Worm (Caenorhabditis elegans) whole organism, L2 larva: ENCODE data around the gene dhs-13.

Experiments
- F13H6.1 ChIP-seq: sonication (generic microtip); optimal IDR thresholded peaks from 2 replicates; lab custom pipeline; 2016; ENCODE audit warnings: missing genetic modification characterization, missing compliant biosample characterization
- R02D3.7 ChIP-seq: fragments of 150-350 bp; optimal IDR thresholded peaks from 2 replicates; lab custom pipeline; 2014; ENCODE audit warnings: missing biosample characterization, missing genetic modification characterization
- Y55F3AM.14 ChIP-seq: fragments of 200-800 bp; sonication (Bioruptor generic); optimal IDR thresholded peaks from 2 replicates; lab custom pipeline; 2018; ENCODE audit warnings: mild to moderate bottlenecking, missing genetic modification characterization, missing compliant biosample characterization
- alr-1 ChIP-seq: fragments of 150-350 bp; optimal IDR thresholded peaks from 2 replicates; lab custom pipeline; 2014; ENCODE audit warnings: missing biosample characterization, missing genetic modification characterization
- ama-1 ChIP-seq: fragments of 150-350 bp; optimal IDR thresholded peaks from 2 replicates; lab custom pipeline; 2018; ENCODE audit warnings: inconsistent platforms
- ceh-16 ChIP-seq: fragments of 150-350 bp; optimal IDR thresholded peaks from 2 replicates; lab custom pipeline; 2014; ENCODE audit warnings: missing biosample characterization, missing genetic modification characterization
- crh-2 ChIP-seq: sonication (generic microtip); optimal IDR thresholded peaks from 2 replicates; lab custom pipeline; 2017; ENCODE audit warnings: missing biosample characterization, missing genetic modification characterization
- egl-27 ChIP-seq: sonication (generic microtip); optimal IDR thresholded peaks from 3 replicates; lab custom pipeline; 2017; ENCODE audit warnings: missing biosample characterization, missing genetic modification reagents, missing genetic modification characterization
- elt-1 ChIP-seq: fragments of 150-350 bp; optimal IDR thresholded peaks from 2 replicates; lab custom pipeline; 2014; ENCODE audit warnings: missing biosample characterization, missing genetic modification characterization
- fos-1 ChIP-seq: fragments of 150-350 bp; optimal IDR thresholded peaks from 2 replicates; lab custom pipeline; 2014; ENCODE audit warnings: missing biosample characterization, missing genetic modification characterization
- lin-39 ChIP-seq: fragments of 150-350 bp; optimal IDR thresholded peaks from 2 replicates; lab custom pipeline; 2014; ENCODE audit warnings: missing biosample characterization, missing genetic modification reagents, missing genetic modification characterization
- lsy-2 ChIP-seq, 2 experiments: fragments of 150-350 bp in 1 of 2; sonication (generic microtip) in 1 of 2; optimal IDR thresholded peaks; 2 replicates each; lab custom pipeline; 2014 to 2017; ENCODE audit warnings: missing biosample characterization in 2 of 2, missing genetic modification characterization in 2 of 2
- mdl-1 ChIP-seq, 2 experiments: fragments of 150-350 bp in 1 of 2; sonication (generic microtip) in 1 of 2; optimal IDR thresholded peaks; 2 replicates each; lab custom pipeline; 2017; ENCODE audit warnings: missing biosample characterization in 2 of 2, missing genetic modification characterization in 2 of 2
- nhr-10 ChIP-seq: sonication (generic microtip); optimal IDR thresholded peaks from 2 replicates; lab custom pipeline; 2017; ENCODE audit warnings: missing biosample characterization, missing genetic modification characterization
- nhr-11 ChIP-seq: fragments of 150-350 bp; optimal IDR thresholded peaks from 2 replicates; lab custom pipeline; 2014; ENCODE audit warnings: missing biosample characterization, missing genetic modification characterization
- nhr-12 ChIP-seq: fragments of 150-350 bp; optimal IDR thresholded peaks from 2 replicates; lab custom pipeline; 2014; ENCODE audit warnings: missing biosample characterization, missing genetic modification characterization
- nhr-129 ChIP-seq: fragments of 150-350 bp; optimal IDR thresholded peaks from 2 replicates; lab custom pipeline; 2014; ENCODE audit warnings: missing biosample characterization, missing genetic modification characterization
- nhr-21 ChIP-seq: fragments of 150-350 bp; optimal IDR thresholded peaks from 2 replicates; lab custom pipeline; 2014; ENCODE audit warnings: missing biosample characterization, missing genetic modification characterization
- nhr-23 ChIP-seq: fragments of 150-350 bp; optimal IDR thresholded peaks from 2 replicates; lab custom pipeline; 2014; ENCODE audit warnings: missing biosample characterization, missing genetic modification reagents, missing genetic modification characterization
- nhr-25 ChIP-seq: fragments of 150-350 bp; sonication (generic microtip); optimal IDR thresholded peaks from 3 replicates; lab custom pipeline; 2014; ENCODE audit warnings: missing biosample characterization, missing genetic modification characterization
- nhr-6 ChIP-seq: fragments of 150-350 bp; optimal IDR thresholded peaks from 2 replicates; lab custom pipeline; 2014; ENCODE audit warnings: missing biosample characterization, missing genetic modification characterization
- nhr-77 ChIP-seq: fragments of 150-350 bp; optimal IDR thresholded peaks from 2 replicates; lab custom pipeline; 2014; ENCODE audit warnings: missing biosample characterization, missing genetic modification characterization
- peb-1 ChIP-seq: fragments of 150-350 bp; optimal IDR thresholded peaks from 2 replicates; lab custom pipeline; 2014; ENCODE audit warnings: missing biosample characterization, missing genetic modification characterization
- sem-4 ChIP-seq: fragments of 150-350 bp; optimal IDR thresholded peaks from 2 replicates; lab custom pipeline; 2014; ENCODE audit warnings: missing biosample characterization, missing genetic modification reagents, missing genetic modification characterization
- skn-1 ChIP-seq: sonication (generic microtip); optimal IDR thresholded peaks from 2 replicates; lab custom pipeline; 2017; ENCODE audit warnings: missing biosample characterization, missing genetic modification characterization
- sma-3 ChIP-seq: sonication (generic microtip); optimal IDR thresholded peaks from 2 replicates; lab custom pipeline; 2016; ENCODE audit warnings: missing genetic modification reagents, missing genetic modification characterization, missing compliant biosample characterization
- sma-9 ChIP-seq, 2 experiments: fragments of 150-350 bp in 1 of 2; sonication (generic microtip) in 1 of 2; optimal IDR thresholded peaks; 2 replicates each; lab custom pipeline; 2014 to 2016; ENCODE audit warnings: missing genetic modification characterization in 2 of 2, mild to moderate bottlenecking in 1 of 2, missing biosample characterization in 1 of 2, missing compliant biosample characterization in 1 of 2, missing genetic modification reagents in 1 of 2, moderate library complexity in 1 of 2
- unc-39 ChIP-seq: fragments of 150-350 bp; optimal IDR thresholded peaks from 2 replicates; lab custom pipeline; 2014; ENCODE audit warnings: missing biosample characterization, missing genetic modification characterization
- zag-1 ChIP-seq: fragments of 150-350 bp; optimal IDR thresholded peaks from 2 replicates; lab custom pipeline; 2014; ENCODE audit warnings: missing biosample characterization, missing genetic modification characterization
- ztf-11 ChIP-seq: sonication (generic microtip); optimal IDR thresholded peaks from 2 replicates; lab custom pipeline; 2017; ENCODE audit warnings: missing biosample characterization, missing genetic modification characterization
- ztf-4 ChIP-seq: fragments of 150-350 bp; optimal IDR thresholded peaks from 2 replicates; lab custom pipeline; 2014; ENCODE audit warnings: missing biosample characterization, missing genetic modification characterization

Gene dhs-13

DNA sequence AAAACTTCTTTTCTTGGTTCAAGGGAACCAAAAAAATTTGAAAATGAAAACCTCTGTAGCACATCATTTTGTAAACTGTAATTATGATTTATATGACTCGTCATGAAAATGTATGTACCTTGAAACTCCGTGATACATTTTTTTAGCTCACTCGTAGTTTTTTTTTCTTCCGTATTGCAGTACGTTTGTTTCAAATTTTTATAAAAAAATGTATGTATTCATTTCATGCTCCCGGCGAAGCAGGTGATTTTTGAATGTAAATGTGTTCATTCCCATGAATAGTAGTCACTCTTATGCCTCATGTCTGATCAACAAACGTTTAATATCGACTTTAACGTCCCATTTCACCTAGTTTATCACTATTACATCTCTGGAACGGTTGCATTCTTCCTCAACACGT, 46.2 kb downstream of the dhs-13 start, which contains the start of gene sri-27:
TSS of gene sri-27 (plus strand) at position 301 of the 400 bp plus-strand sequence.
- no peak for TF ChIP-seq skn-1
- TF ChIP-seq peb-1 (tag; lab: Kevin White, UChicago), result no peak
- no peak for TF ChIP-seq lsy-2 (tag; optimal IDR thresholded peaks at IDR 0.05; lab: Kevin White, UChicago)
- no peak for TF ChIP-seq elt-1 (tag; lab: Kevin White, UChicago)
- no peak for TF ChIP-seq ztf-4 (tag; lab: Kevin White, UChicago)

DNA sequence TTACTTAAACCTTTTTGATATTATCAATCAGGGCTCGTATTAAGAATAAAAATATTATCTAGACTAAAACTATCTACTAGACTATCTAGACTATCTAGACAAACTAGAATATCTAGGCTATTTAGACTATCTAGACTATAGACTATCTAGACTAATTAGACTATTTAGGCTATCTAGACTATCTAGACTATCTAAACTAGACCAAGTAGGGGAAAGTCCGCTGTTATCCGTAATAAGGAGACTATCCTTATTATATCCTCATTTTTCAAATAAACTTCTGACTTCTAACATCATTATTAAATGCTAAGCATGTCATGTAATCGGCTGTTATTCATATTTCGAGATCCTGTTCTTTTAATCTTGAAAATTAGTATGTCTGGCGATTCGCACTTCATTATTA, 49.6 kb downstream of the dhs-13 start, which contains the start of gene srw-101:
TSS of gene srw-101 (plus strand) at position 301 of the 400 bp plus-strand sequence.
- TF ChIP-seq crh-2 (tag; lab: Kevin White, UChicago), result no peak
- no peak for TF ChIP-seq nhr-11 (tag; lab: Kevin White, UChicago)
- no peak for TF ChIP-seq F13H6.1
- TF ChIP-seq zag-1 (tag; lab: Kevin White, UChicago), result no peak
- no peak for TF ChIP-seq nhr-21 (tag; lab: Kevin White, UChicago)
- no peak for TF ChIP-seq nhr-10
- TF ChIP-seq nhr-6 (tag; lab: Kevin White, UChicago), result no peak
- no peak for TF ChIP-seq nhr-129
- no peak for TF ChIP-seq nhr-12
- TF ChIP-seq elt-1 (tag; lab: Kevin White, UChicago), result no peak
- TF ChIP-seq alr-1 (tag; lab: Kevin White, UChicago), result no peak
- TF ChIP-seq nhr-23, result no peak
- TF ChIP-seq nhr-25 (tag; lab: Kevin White, UChicago), result no peak
- TF ChIP-seq ceh-16 (tag; lab: Kevin White, UChicago), result no peak
- no peak for TF ChIP-seq lsy-2 (tag; optimal IDR thresholded peaks at IDR 0.05; lab: Kevin White, UChicago)
- TF ChIP-seq nhr-77, result no peak
- no peak for TF ChIP-seq lin-39
- no peak for TF ChIP-seq unc-39 (tag; lab: Kevin White, UChicago)
- TF ChIP-seq sma-9 (GFP tag; optimal IDR thresholded peaks at IDR 0.05; lab: Kevin White, UChicago), result no peak
- no peak for TF ChIP-seq sma-9 (tag; optimal IDR thresholded peaks at IDR 0.05; lab: Kevin White, UChicago)

DNA sequence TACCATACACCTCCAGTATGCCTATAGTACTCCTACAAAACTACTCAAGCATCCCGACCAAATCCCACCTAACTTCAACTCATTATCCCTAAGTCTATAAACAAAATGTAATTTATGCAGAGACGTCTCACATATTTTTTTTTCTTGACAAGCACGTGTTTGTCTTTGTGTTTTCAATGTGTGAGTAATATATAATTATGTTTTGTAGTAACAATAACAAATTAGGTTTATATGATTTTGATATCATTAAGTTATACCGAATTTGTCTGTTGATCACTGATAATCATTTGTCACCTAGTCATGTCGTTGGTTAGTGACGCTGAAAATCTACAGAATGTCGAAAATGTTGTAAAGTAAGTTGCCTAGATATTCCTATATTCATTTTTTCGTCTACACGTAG, 51.6 kb downstream of the dhs-13 start, which contains the start of gene srw-102:
TSS of gene srw-102 (plus strand) at position 301 of the 400 bp plus-strand sequence.
- TF ChIP-seq ama-1 (lab: Kevin White, UChicago) (no peak), egl-27 (tag; lab: Kevin White, UChicago) (no peak), nhr-77 (no peak)

DNA sequence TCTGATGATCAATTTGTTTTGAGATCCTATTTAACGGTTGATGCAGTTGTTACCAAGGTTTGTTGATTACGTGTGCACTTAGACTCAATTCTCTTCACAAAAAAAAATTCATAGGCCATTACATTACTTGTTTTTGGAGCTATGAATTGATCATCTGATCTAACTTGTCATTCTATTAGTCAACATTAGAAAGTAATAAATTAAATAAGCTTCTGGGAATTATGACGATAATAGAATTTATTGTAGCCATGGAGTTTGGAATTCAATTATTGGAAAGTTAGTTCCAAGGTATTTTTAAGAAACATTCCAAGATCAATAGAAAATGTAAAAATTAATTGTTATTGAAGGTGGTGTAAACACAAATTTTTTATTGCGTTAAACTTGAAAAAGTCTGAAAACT, 53.3 kb downstream of the dhs-13 start:
- TF ChIP-seq lin-39, result no peak
- no peak for TF ChIP-seq nhr-25 (tag; lab: Kevin White, UChicago)
- TF ChIP-seq ztf-11 (tag; lab: Kevin White, UChicago), result no peak
- TF ChIP-seq nhr-6 (tag; lab: Kevin White, UChicago), result no peak
- no peak for TF ChIP-seq R02D3.7 (tag; lab: Kevin White, UChicago)
- no peak for TF ChIP-seq nhr-129
- no peak for TF ChIP-seq nhr-10
- TF ChIP-seq F13H6.1, result no peak
- no peak for TF ChIP-seq Y55F3AM.14 (GFP tag; lab: Kevin White, UChicago)
- TF ChIP-seq, all 48 proteins: peak for 0

DNA sequence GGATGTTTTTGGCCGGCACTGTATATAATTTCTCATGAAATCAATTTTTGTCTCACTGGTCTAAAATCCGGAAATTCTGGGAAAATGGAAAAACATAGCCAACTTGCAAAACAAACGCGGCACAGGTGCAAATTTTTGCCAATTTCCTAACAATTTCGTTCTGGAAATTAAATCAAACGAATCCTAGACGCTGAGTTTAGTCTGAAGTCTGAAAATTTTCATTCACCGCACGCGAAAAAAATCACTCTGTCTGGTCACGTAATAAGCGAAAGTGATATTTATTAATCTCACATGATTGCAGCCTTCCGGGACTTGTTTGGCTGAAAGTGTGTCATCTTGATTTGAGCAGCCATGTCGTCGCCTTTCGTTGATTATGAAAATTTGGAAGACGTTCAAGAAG, 54.6 kb downstream of the dhs-13 start, which contains the start of gene srw-103:
TSS of gene srw-103 (plus strand) at position 301 of the 400 bp plus-strand sequence.
- TF ChIP-seq fos-1 (tag; lab: Kevin White, UChicago), result no peak
- no peak for TF ChIP-seq sem-4 (tag; lab: Kevin White, UChicago)
- no peak for TF ChIP-seq sma-3
- no peak for TF ChIP-seq nhr-21 (tag; lab: Kevin White, UChicago)
- TF ChIP-seq nhr-11 (tag; lab: Kevin White, UChicago), result no peak
- TF ChIP-seq R02D3.7 (tag; lab: Kevin White, UChicago), result no peak
- no peak for TF ChIP-seq ama-1 (lab: Kevin White, UChicago)
- no peak for TF ChIP-seq nhr-129
- no peak for TF ChIP-seq skn-1
- no peak for TF ChIP-seq unc-39 (tag; lab: Kevin White, UChicago)
- TF ChIP-seq nhr-77, result no peak
- no peak for TF ChIP-seq mdl-1 (tag; optimal IDR thresholded peaks at IDR 0.05; lab: Kevin White, UChicago)
